Worm (Caenorhabditis elegans): ENCODE measurements around the gene pqn-25.

ce11 chrIII:5487087-5487603, 25.3 kb downstream of the pqn-25 start, which contains the start of gene osg-1:
- TF ChIP-seq ref-1 (GFP tag; conservative IDR thresholded peaks at IDR 0.05) (no peak), ztf-29 (GFP tag; IDR thresholded peaks at IDR 0.05) (no peak), flt-1 (GFP tag; IDR thresholded peaks at IDR 0.05) (no peak)
